Worm (Caenorhabditis elegans) whole organism, L1 larva: ENCODE results near the gene rab-6.1.

Experiments
- C04F5.9 ChIP-seq: sonication (generic microtip); optimal IDR thresholded peaks from 2 replicates; lab custom pipeline; 2016; ENCODE audit warnings: missing genetic modification characterization, missing compliant biosample characterization
- C16A3.4 ChIP-seq: fragments of 150-350 bp; optimal IDR thresholded peaks from 2 replicates; lab custom pipeline; 2014; ENCODE audit warnings: missing biosample characterization, missing genetic modification characterization
- C34B4.2 ChIP-seq: sonication (generic microtip); optimal IDR thresholded peaks from 2 replicates; lab custom pipeline; 2017; ENCODE audit warnings: mild to moderate bottlenecking, missing genetic modification characterization, missing compliant biosample characterization
- F16B12.6 ChIP-seq: fragments of 150-350 bp; optimal IDR thresholded peaks from 2 replicates; lab custom pipeline; 2014; ENCODE audit warnings: missing biosample characterization, missing genetic modification characterization
- Y116A8C.19 ChIP-seq: sonication (generic microtip); optimal IDR thresholded peaks from 2 replicates; lab custom pipeline; 2016; ENCODE audit warnings: missing compliant biosample characterization, missing genetic modification characterization, borderline replicate concordance
- ama-1 ChIP-seq: fragments of 150-350 bp; optimal IDR thresholded peaks from 2 replicates; lab custom pipeline; 2014
- blmp-1 ChIP-seq: fragments of 150-350 bp; optimal IDR thresholded peaks from 2 replicates; lab custom pipeline; 2014; ENCODE audit warnings: missing biosample characterization, missing genetic modification characterization
- ceh-63 ChIP-seq: fragments of 200-800 bp; sonication (Bioruptor generic); optimal IDR thresholded peaks from 2 replicates; lab custom pipeline; 2018; ENCODE audit warnings: mild to moderate bottlenecking, missing genetic modification characterization, missing compliant biosample characterization
- ceh-82 ChIP-seq, 3 experiments: fragments of 150-350 bp in 1 of 3; sonication (generic microtip) in 2 of 3; optimal IDR thresholded peaks; 2 replicates each; lab custom pipeline; 2014 to 2017; ENCODE audit warnings: missing biosample characterization in 3 of 3, missing genetic modification characterization in 3 of 3
- ceh-88 ChIP-seq: fragments of 200-800 bp; sonication (Bioruptor generic); IDR thresholded peaks from 2 replicates; pipeline ENCODE4 v1.3.6; 2022; ENCODE audit warnings: missing genetic modification characterization, missing compliant biosample characterization
- ces-1 ChIP-seq: fragments of 150-350 bp; optimal IDR thresholded peaks from 2 replicates; lab custom pipeline; 2014; ENCODE audit warnings: missing biosample characterization, missing genetic modification reagents, missing genetic modification characterization
- dpl-1 ChIP-seq, 3 experiments: fragments of 150-350 bp in 2 of 3; sonication (generic microtip) in 1 of 3; optimal IDR thresholded peaks; 2 replicates each; lab custom pipeline; 2014 to 2017; ENCODE audit warnings: missing biosample characterization in 3 of 3, missing genetic modification characterization in 3 of 3, missing genetic modification reagents in 3 of 3
- efl-1 ChIP-seq, 4 experiments: fragments of 150-350 bp; optimal IDR thresholded peaks in 3 of 4; peaks in 1 of 4; 1 replicate in 1 of 4; 2 replicates in 3 of 4; lab custom pipeline; 2014; ENCODE audit warnings: missing biosample characterization in 2 of 4, missing genetic modification characterization in 2 of 4, missing genetic modification reagents in 2 of 4
- efl-3 ChIP-seq: fragments of 200-800 bp; sonication (Bioruptor generic); optimal IDR thresholded peaks from 2 replicates; lab custom pipeline; 2018; ENCODE audit warnings: mild to moderate bottlenecking, missing genetic modification characterization, missing compliant biosample characterization
- egl-13 ChIP-seq: sonication (generic microtip); optimal IDR thresholded peaks from 2 replicates; lab custom pipeline; 2016; ENCODE audit warnings: missing genotype, missing genetic modification reagents, missing genetic modification characterization, missing compliant biosample characterization
- egl-27 ChIP-seq, 2 experiments: fragments of 150-350 bp in 1 of 2; sonication (generic microtip); optimal IDR thresholded peaks; 3 replicates each; lab custom pipeline; 2017 to 2018; ENCODE audit warnings: missing biosample characterization in 2 of 2, missing genetic modification characterization in 2 of 2, missing genetic modification reagents in 2 of 2
- fkh-10 ChIP-seq: sonication (generic microtip); optimal IDR thresholded peaks from 2 replicates; lab custom pipeline; 2017; ENCODE audit warnings: missing biosample characterization, missing genetic modification reagents, missing genetic modification characterization
- fkh-8 ChIP-seq: sonication (generic microtip); optimal IDR thresholded peaks from 2 replicates; lab custom pipeline; 2016; ENCODE audit warnings: mild to moderate bottlenecking, missing genetic modification characterization, missing compliant biosample characterization
- hlh-17 ChIP-seq: fragments of 200-800 bp; sonication (Bioruptor generic); optimal IDR thresholded peaks from 2 replicates; lab custom pipeline; 2018; ENCODE audit warnings: missing genetic modification characterization, mild to moderate bottlenecking, missing compliant biosample characterization, moderate library complexity, borderline replicate concordance
- jun-1 ChIP-seq: fragments of 150-350 bp; optimal IDR thresholded peaks from 2 replicates; lab custom pipeline; 2014; ENCODE audit warnings: missing biosample characterization, missing genetic modification reagents, missing genetic modification characterization
- lin-13 ChIP-seq: fragments of 150-350 bp; optimal IDR thresholded peaks from 2 replicates; lab custom pipeline; 2014; ENCODE audit warnings: missing biosample characterization, missing genetic modification reagents, missing genetic modification characterization
- lin-14 ChIP-seq: fragments of 200-800 bp; sonication (Bioruptor generic); optimal IDR thresholded peaks from 2 replicates; lab custom pipeline; 2018; ENCODE audit warnings: mild to moderate bottlenecking, missing genetic modification characterization, moderate library complexity, missing compliant biosample characterization
- lin-15B ChIP-seq: fragments of 150-350 bp; sonication (generic microtip); optimal IDR thresholded peaks from 3 replicates; lab custom pipeline; 2014; ENCODE audit warnings: missing biosample characterization, missing genetic modification characterization
- lin-35 ChIP-seq, 2 experiments: fragments of 150-350 bp; optimal IDR thresholded peaks; 2 replicates each; lab custom pipeline; 2014; ENCODE audit warnings: missing biosample characterization in 2 of 2, missing genetic modification characterization in 2 of 2, missing genetic modification reagents in 2 of 2
- lin-39 ChIP-seq: fragments of 150-350 bp; optimal IDR thresholded peaks from 2 replicates; lab custom pipeline; 2014; ENCODE audit warnings: missing biosample characterization, missing genetic modification reagents, missing genetic modification characterization
- lsy-2 ChIP-seq, 2 experiments: fragments of 150-350 bp; optimal IDR thresholded peaks; 2 replicates each; lab custom pipeline; 2014; ENCODE audit warnings: missing biosample characterization in 2 of 2, missing genetic modification characterization in 2 of 2
- mdl-1 ChIP-seq, 2 experiments: fragments of 150-350 bp; optimal IDR thresholded peaks; 2 replicates each; lab custom pipeline; 2014 to 2017; ENCODE audit warnings: missing biosample characterization in 2 of 2, missing genetic modification characterization in 2 of 2, inconsistent platforms in 1 of 2
- mep-1 ChIP-seq: fragments of 150-350 bp; optimal IDR thresholded peaks from 2 replicates; lab custom pipeline; 2014; ENCODE audit warnings: missing biosample characterization, missing genetic modification characterization
- nhr-11 ChIP-seq: fragments of 150-350 bp; optimal IDR thresholded peaks from 2 replicates; lab custom pipeline; 2014; ENCODE audit warnings: missing biosample characterization, missing genetic modification characterization
- nhr-19 ChIP-seq: fragments of 200-800 bp; sonication (Bioruptor generic); conservative IDR thresholded peaks from 2 replicates; pipeline ENCODE4 v1.3.6; 2022; ENCODE audit warnings: missing genetic modification characterization, missing compliant biosample characterization
- nhr-20 ChIP-seq: sonication (generic microtip); optimal IDR thresholded peaks from 2 replicates; lab custom pipeline; 2016; ENCODE audit warnings: mild to moderate bottlenecking, missing genetic modification characterization, missing compliant biosample characterization
- nhr-237 ChIP-seq: fragments of 150-350 bp; optimal IDR thresholded peaks from 2 replicates; lab custom pipeline; 2014; ENCODE audit warnings: missing biosample characterization, missing genetic modification characterization
- nhr-28 ChIP-seq: fragments of 150-350 bp; optimal IDR thresholded peaks from 2 replicates; lab custom pipeline; 2014; ENCODE audit warnings: missing biosample characterization, missing genetic modification characterization
- nhr-71 ChIP-seq: sonication (generic microtip); optimal IDR thresholded peaks from 2 replicates; lab custom pipeline; 2016; ENCODE audit warnings: mild to moderate bottlenecking, missing genetic modification characterization, moderate library complexity, missing compliant biosample characterization
- nhr-84 ChIP-seq: sonication (generic microtip); optimal IDR thresholded peaks from 2 replicates; lab custom pipeline; 2017; ENCODE audit warnings: missing biosample characterization, missing genetic modification characterization
- nhr-85 ChIP-seq: sonication (generic microtip); peaks from one replicate; lab custom pipeline; 2016; ENCODE audit warnings: missing genetic modification characterization, inconsistent platforms, missing compliant biosample characterization
- nhr-90 ChIP-seq: sonication (generic microtip); optimal IDR thresholded peaks from 2 replicates; lab custom pipeline; 2016; ENCODE audit warnings: mild to moderate bottlenecking, missing genetic modification characterization, missing compliant biosample characterization; ENCODE audit not compliant: poor library complexity
- pag-3 ChIP-seq: sonication (generic microtip); optimal IDR thresholded peaks from 2 replicates; lab custom pipeline; 2017; ENCODE audit warnings: missing genetic modification characterization, mild to moderate bottlenecking, missing compliant biosample characterization, antibody characterized with exemption, borderline replicate concordance; ENCODE audit not compliant: insufficient read depth
- pax-3 ChIP-seq: fragments of 200-800 bp; sonication (Bioruptor generic); optimal IDR thresholded peaks from 2 replicates; lab custom pipeline; 2018; ENCODE audit warnings: mild to moderate bottlenecking, missing genetic modification characterization, moderate library complexity, missing compliant biosample characterization
- pqm-1 ChIP-seq: sonication (generic microtip); optimal IDR thresholded peaks from 3 replicates; lab custom pipeline; 2017; ENCODE audit warnings: missing biosample characterization, missing genetic modification characterization
- rnt-1 ChIP-seq: sonication (generic microtip); optimal IDR thresholded peaks from 2 replicates; lab custom pipeline; 2016; ENCODE audit warnings: mild to moderate bottlenecking, missing genetic modification characterization, moderate library complexity, missing compliant biosample characterization
- skn-1 ChIP-seq: fragments of 150-350 bp; optimal IDR thresholded peaks from 2 replicates; lab custom pipeline; 2014; ENCODE audit warnings: missing biosample characterization, missing genetic modification characterization
- snpc-4 ChIP-seq: fragments of 150-350 bp; optimal IDR thresholded peaks from 2 replicates; lab custom pipeline; 2014; ENCODE audit warnings: missing biosample characterization, missing genetic modification characterization
- sox-4 ChIP-seq: sonication (generic microtip); optimal IDR thresholded peaks from 2 replicates; lab custom pipeline; 2016; ENCODE audit warnings: missing genetic modification characterization, missing compliant biosample characterization
- swsn-7 ChIP-seq: sonication (generic microtip); optimal IDR thresholded peaks from 2 replicates; lab custom pipeline; 2016; ENCODE audit warnings: missing genetic modification characterization, missing compliant biosample characterization
- tbx-2 ChIP-seq: sonication (generic microtip); optimal IDR thresholded peaks from 2 replicates; lab custom pipeline; 2016; ENCODE audit warnings: missing genetic modification characterization, missing compliant biosample characterization
- unc-130 ChIP-seq: fragments of 150-350 bp; optimal IDR thresholded peaks from 2 replicates; lab custom pipeline; 2017; ENCODE audit warnings: missing biosample characterization, missing genetic modification characterization, inconsistent platforms
- xbp-1 ChIP-seq: sonication (generic microtip); optimal IDR thresholded peaks from 2 replicates; lab custom pipeline; 2016; ENCODE audit warnings: missing genetic modification characterization, missing compliant biosample characterization
- ztf-4 ChIP-seq: fragments of 150-350 bp; optimal IDR thresholded peaks from 2 replicates; lab custom pipeline; 2014; ENCODE audit warnings: missing biosample characterization, missing genetic modification characterization

rab-6.1 gene

DNA sequence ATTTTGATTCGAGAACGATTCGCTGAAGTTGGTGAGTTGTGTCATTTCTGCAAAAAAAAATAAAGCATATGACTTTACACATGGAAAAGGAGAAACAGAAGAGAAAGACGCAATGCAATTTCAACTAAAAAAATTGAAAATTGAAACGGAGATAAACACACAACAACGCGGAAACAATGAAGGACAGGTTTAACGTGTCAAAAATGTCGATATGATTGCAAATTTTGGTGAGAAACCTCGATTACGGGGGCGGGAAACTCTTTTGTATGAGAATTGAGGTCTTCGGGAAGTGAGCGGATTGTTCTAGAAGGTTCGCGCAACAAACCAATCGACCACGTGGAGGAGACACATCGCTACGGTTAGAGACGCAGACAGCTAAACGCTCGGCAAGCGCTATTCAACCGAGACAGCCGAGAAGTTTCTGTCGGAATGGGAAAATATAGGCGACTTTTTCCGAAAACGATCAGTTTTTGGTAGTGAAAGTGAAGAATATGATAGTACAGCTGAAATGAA, 48.0 kb upstream of the rab-6.1 start, which contains the start of gene R107.5 (continued):
- TF ChIP-seq nhr-19 (GFP tag; lab: Robert Waterston, UW) (peak; percentile 92), lin-14 (GFP tag; lab: Kevin White, UChicago) (peak; percentile 98), ceh-88 (peak; percentile 84), pag-3 (peak; percentile 27), tbx-2 (tag; lab: Kevin White, UChicago) (peak; percentile 89), mdl-1 (tag; optimal IDR thresholded peaks at IDR 0.05; lab: Kevin White, UChicago) (peak; percentile 83 to 99), ama-1 (no peak), ceh-63 (peak; percentile 55), pqm-1 (tag; lab: Kevin White, UChicago) (peak; percentile 41), efl-3 (GFP tag; lab: Kevin White, UChicago) (no peak), nhr-84 (tag; lab: Kevin White, UChicago) (no peak), jun-1 (tag; lab: Kevin White, UChicago) (peak; percentile 91), nhr-71 (peak; percentile 98), lin-39 (tag; lab: Kevin White, UChicago) (no peak), fkh-10 (GFP tag; lab: Kevin White, UChicago) (peak; percentile 4), F16B12.6 (tag; lab: Kevin White, UChicago) (no peak), sox-4 (tag; lab: Kevin White, UChicago) (peak; percentile 22), unc-130 (tag; lab: Kevin White, UChicago) (peak; percentile 97), blmp-1 (peak; percentile 98), egl-27 (tag; optimal IDR thresholded peaks at IDR 0.05; lab: Kevin White, UChicago) (peak; percentile 17 to 61), C04F5.9 (tag; lab: Kevin White, UChicago) (peak; percentile 46), nhr-11 (tag; lab: Kevin White, UChicago) (peak; percentile 22), C16A3.4 (tag; lab: Kevin White, UChicago) (peak; percentile 83), dpl-1 (GFP tag; optimal IDR thresholded peaks at IDR 0.05; lab: Kevin White, UChicago) (peak; percentile 71 to 77 (median 74)), snpc-4 (peak; percentile 65), nhr-90 (peak; percentile 94), mep-1 (tag; lab: Kevin White, UChicago) (peak; percentile 94), rnt-1 (peak; percentile 83), ces-1 (GFP tag; lab: Kevin White, UChicago) (no peak), ztf-4 (tag; lab: Kevin White, UChicago) (peak; percentile 97), swsn-7 (peak; percentile 97), lin-15B (tag; lab: Kevin White, UChicago) (peak; percentile 40)

DNA sequence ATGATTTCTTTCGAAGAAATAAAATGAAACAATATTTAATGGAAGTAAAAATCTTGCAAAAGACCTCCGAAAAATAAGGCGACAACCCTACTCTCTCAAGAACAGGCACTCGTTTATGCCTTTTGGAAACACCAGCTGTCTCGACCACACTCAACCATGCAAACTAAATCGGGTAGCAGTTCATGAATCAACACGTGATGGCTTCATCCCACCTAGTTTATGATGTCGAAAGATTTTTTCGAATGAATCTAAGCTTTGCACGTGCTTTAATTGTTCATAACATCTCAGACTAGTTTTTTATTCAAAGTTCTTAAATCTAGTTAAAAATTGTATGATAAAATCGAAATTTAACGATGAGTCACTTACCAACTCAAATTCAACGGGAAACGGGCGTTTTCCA, 47.5 kb upstream of the rab-6.1 start:
- peak; percentile 19 for TF ChIP-seq nhr-237 (tag; lab: Kevin White, UChicago)
- TF ChIP-seq nhr-85: peak; percentile 47
- TF ChIP-seq pax-3 (tag; lab: Kevin White, UChicago): no peak
- peak; percentile 19 for TF ChIP-seq C34B4.2 (tag; lab: Kevin White, UChicago)
- peak; percentile 3 for TF ChIP-seq lin-14 (GFP tag; lab: Kevin White, UChicago)

DNA sequence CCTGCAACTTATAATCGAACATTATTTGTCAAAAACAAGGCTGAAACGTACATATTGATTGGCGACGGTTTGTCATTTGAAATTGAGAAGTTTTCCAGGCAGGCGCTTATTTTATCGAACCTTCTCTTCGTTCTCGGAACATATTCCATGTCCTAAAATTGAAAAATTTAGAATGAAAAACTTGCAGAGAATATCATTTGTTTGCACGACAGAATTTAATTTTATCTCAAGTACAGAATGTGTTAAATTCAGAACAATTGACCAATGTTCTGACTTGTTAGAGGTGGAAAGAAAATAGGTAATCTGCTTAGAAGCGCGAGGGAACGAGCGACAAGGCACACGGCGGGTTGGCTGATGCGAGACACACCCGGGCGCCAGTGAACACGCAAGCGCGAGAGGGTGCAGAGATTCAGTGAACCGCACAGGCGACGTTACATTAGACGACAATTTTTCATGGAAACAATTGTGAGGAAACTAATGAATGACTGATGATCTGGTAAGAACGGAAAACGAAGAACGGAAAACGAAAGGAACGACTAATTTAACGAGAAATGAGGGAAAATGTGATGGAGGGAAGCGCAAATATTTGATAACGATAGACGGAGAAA, 46.7 kb upstream of the rab-6.1 start:
- no peak for TF ChIP-seq Y116A8C.19
- peak; percentile 49 to 50 for TF ChIP-seq efl-1 (optimal IDR thresholded peaks at IDR 0.05; lab: Kevin White, UChicago)
- peak in 1 of 2 experiments; percentile 87 for TF ChIP-seq efl-1 (GFP tag; optimal IDR thresholded peaks at IDR 0.05 in 1 of 2; lab: Kevin White, UChicago)
- no peak for TF ChIP-seq nhr-28 (tag; lab: Kevin White, UChicago)
- peak; percentile 52 for TF ChIP-seq mep-1 (tag; lab: Kevin White, UChicago)
- peak; percentile 34 to 43 for TF ChIP-seq lin-35 (GFP tag; optimal IDR thresholded peaks at IDR 0.05; lab: Kevin White, UChicago)
- no peak for TF ChIP-seq hlh-17 (GFP tag; lab: Kevin White, UChicago)
- TF ChIP-seq egl-13 (tag; lab: Kevin White, UChicago): peak; percentile 23
- TF ChIP-seq lsy-2 (tag; optimal IDR thresholded peaks at IDR 0.05; lab: Kevin White, UChicago): peak; percentile 34 to 47
- peak; percentile 57 for TF ChIP-seq nhr-20
- peak; percentile 43 for TF ChIP-seq nhr-19 (GFP tag; lab: Robert Waterston, UW)
- TF ChIP-seq fkh-8 (tag; lab: Kevin White, UChicago): peak; percentile 66
- TF ChIP-seq ces-1 (GFP tag; lab: Kevin White, UChicago): no peak
- peak in 2 of 3 experiments; percentile 36 to 58 for TF ChIP-seq ceh-82 (tag; optimal IDR thresholded peaks at IDR 0.05; lab: Kevin White, UChicago)
- peak; percentile 1 for TF ChIP-seq ztf-4 (tag; lab: Kevin White, UChicago)
- TF ChIP-seq xbp-1 (tag; lab: Kevin White, UChicago): peak; percentile 49
- peak; percentile 17 for TF ChIP-seq lin-13 (GFP tag; lab: Kevin White, UChicago)
- peak; percentile 41; the same call in 1 of the 2 replicates for TF ChIP-seq ceh-88
- TF ChIP-seq skn-1 (tag; lab: Kevin White, UChicago): peak; percentile 50
